Fruit fly (Drosophila melanogaster): Measurements from ENCODE around the gene nonC.

The nonC gene

dm6 chrX:6857269-6857668, 33.0 kb downstream of the nonC start:
- TF ChIP-seq sage (GFP tag; optimal IDR thresholded peaks at IDR 0.05) (no peak), OdsH (GFP tag; optimal IDR thresholded peaks at IDR 0.05) (no peak), Mio (GFP tag; optimal IDR thresholded peaks at IDR 0.05) (no peak), lola (GFP tag; optimal IDR thresholded peaks at IDR 0.05) (no peak), dsf (GFP tag; optimal IDR thresholded peaks at IDR 0.05; ENCODE audit: borderline replicate concordance) (no peak)

dm6 chrX:6857693-6858092, 33.4 kb downstream of the nonC start:
- TF ChIP-seq h (GFP tag; optimal IDR thresholded peaks at IDR 0.05) = no peak
- no peak for TF ChIP-seq foxo (GFP tag; optimal IDR thresholded peaks at IDR 0.05)
- TF ChIP-seq ey (GFP tag; optimal IDR thresholded peaks at IDR 0.05) = no peak
- no peak for TF ChIP-seq dsf (GFP tag; optimal IDR thresholded peaks at IDR 0.05; ENCODE audit: borderline replicate concordance)
- TF ChIP-seq Vsx2 (GFP tag; optimal IDR thresholded peaks at IDR 0.05; ENCODE audit: partially characterized antibody) = no peak
- no peak for TF ChIP-seq usp (GFP tag; optimal IDR thresholded peaks at IDR 0.05)
- TF ChIP-seq N (GFP tag; optimal IDR thresholded peaks at IDR 0.05) = no peak
- TF ChIP-seq HLH106 (tag; optimal IDR thresholded peaks at IDR 0.05) = no peak
- no peak for TF ChIP-seq OdsH (GFP tag; optimal IDR thresholded peaks at IDR 0.05)
- TF ChIP-seq jim (GFP tag; optimal IDR thresholded peaks at IDR 0.05) = no peak

dm6 chrX:6859245-6859644, 34.9 kb downstream of the nonC start:
- TF ChIP-seq Abd-B (GFP tag; optimal IDR thresholded peaks at IDR 0.05) (no peak), GATAd (GFP tag; optimal IDR thresholded peaks at IDR 0.05) (no peak), Myc (optimal IDR thresholded peaks at IDR 0.05) (no peak), rgr (GFP tag; optimal IDR thresholded peaks at IDR 0.05) (no peak), Hr83 (GFP tag; optimal IDR thresholded peaks at IDR 0.05; ENCODE audit: poor library complexity, severe bottlenecking) (no peak), fru (GFP tag; optimal IDR thresholded peaks at IDR 0.05) (no peak), foxo (GFP tag; optimal IDR thresholded peaks at IDR 0.05) (no peak), Dif (GFP tag; optimal IDR thresholded peaks at IDR 0.05; ENCODE audit: partially characterized antibody) (no peak), Hnf4 (GFP tag; optimal IDR thresholded peaks at IDR 0.05) (no peak), CG32264 (GFP tag; optimal IDR thresholded peaks at IDR 0.05) (no peak), HLH106 (tag; optimal IDR thresholded peaks at IDR 0.05) (no peak), brk (GFP tag; optimal IDR thresholded peaks at IDR 0.05) (no peak), tai (GFP tag; optimal IDR thresholded peaks at IDR 0.05) (no peak), woc (GFP tag; optimal IDR thresholded peaks at IDR 0.05) (no peak), lola (GFP tag; optimal IDR thresholded peaks at IDR 0.05) (no peak)

dm6 chrX:6859756-6860412, 35.6 kb downstream of the nonC start:
- TF ChIP-seq Sp1 (GFP tag; optimal IDR thresholded peaks at IDR 0.05) = peak; percentile 47
- peak; percentile 6 for TF ChIP-seq br (GFP tag; optimal IDR thresholded peaks at IDR 0.05)
- TF ChIP-seq psq (GFP tag; optimal IDR thresholded peaks at IDR 0.05) = peak; percentile 96
- peak; percentile 86 for TF ChIP-seq ey (GFP tag; optimal IDR thresholded peaks at IDR 0.05)
- no peak for TF ChIP-seq N (GFP tag; optimal IDR thresholded peaks at IDR 0.05)
- peak in 1 of 2 experiments; percentile 89 for TF ChIP-seq foxo (GFP tag; optimal IDR thresholded peaks at IDR 0.05)
- TF ChIP-seq CG9705 (GFP tag; optimal IDR thresholded peaks at IDR 0.05) = peak; percentile 68
- TF ChIP-seq GATAd (GFP tag; optimal IDR thresholded peaks at IDR 0.05) = no peak
- TF ChIP-seq Myc (optimal IDR thresholded peaks at IDR 0.05) = peak; percentile 55
- TF ChIP-seq sv (GFP tag; optimal IDR thresholded peaks at IDR 0.05) = peak; percentile 64
- no peak for TF ChIP-seq OdsH (GFP tag; optimal IDR thresholded peaks at IDR 0.05)
- TF ChIP-seq rgr (GFP tag; optimal IDR thresholded peaks at IDR 0.05) = peak; percentile 23
- TF ChIP-seq woc (GFP tag; optimal IDR thresholded peaks at IDR 0.05) = no peak
- peak; percentile 85 for TF ChIP-seq HLH106 (tag; optimal IDR thresholded peaks at IDR 0.05)
- no peak for TF ChIP-seq Dfd (GFP tag; optimal IDR thresholded peaks at IDR 0.05)
- peak; percentile 87 for TF ChIP-seq dmrt93B (GFP tag; optimal IDR thresholded peaks at IDR 0.05)
- peak; percentile 82 for TF ChIP-seq h (GFP tag; optimal IDR thresholded peaks at IDR 0.05)
- TF ChIP-seq fru (GFP tag; optimal IDR thresholded peaks at IDR 0.05) = peak; percentile 88
- TF ChIP-seq dl (GFP tag; optimal IDR thresholded peaks at IDR 0.05; ENCODE audit: insufficient read depth in 1 of 2, partially characterized antibody in 2 of 2) = peak in 1 of 2 experiments; percentile 41
- no peak for TF ChIP-seq CG32264 (GFP tag; optimal IDR thresholded peaks at IDR 0.05)
- TF ChIP-seq Rel (GFP tag; optimal IDR thresholded peaks at IDR 0.05) = no peak
- TF ChIP-seq Rel (tag; optimal IDR thresholded peaks at IDR 0.05) = peak; percentile 62
